Worm (Caenorhabditis elegans) whole organism, mixed stage, embryonic: Measurements from ENCODE around the gene nkb-3.

Experiments used
- M03D4.4 ChIP-seq: sonication (generic microtip); optimal IDR thresholded peaks from 2 replicates; lab custom pipeline; 2017; ENCODE audit warnings: mild to moderate bottlenecking, missing genetic modification characterization, missing compliant biosample characterization
- bed-3 ChIP-seq: fragments of 200-800 bp; sonication (Bioruptor generic); optimal IDR thresholded peaks from 3 replicates; lab custom pipeline; 2018; ENCODE audit warnings: mild to moderate bottlenecking, missing genetic modification characterization, moderate library complexity, missing compliant biosample characterization
- ceh-39 ChIP-seq: fragments of 150-350 bp; optimal IDR thresholded peaks from 2 replicates; lab custom pipeline; 2014; ENCODE audit warnings: missing biosample characterization, missing genetic modification characterization
- ceh-43 ChIP-seq: fragments of 200-800 bp; sonication (Bioruptor generic); optimal IDR thresholded peaks from 2 replicates; lab custom pipeline; 2018; ENCODE audit warnings: mild to moderate bottlenecking, missing genetic modification characterization, moderate library complexity, missing compliant biosample characterization
- ceh-83 ChIP-seq: fragments of 200-800 bp; sonication (Bioruptor generic); optimal IDR thresholded peaks from 2 replicates; lab custom pipeline; 2018; ENCODE audit warnings: mild to moderate bottlenecking, missing genetic modification characterization, missing compliant biosample characterization
- ces-1 ChIP-seq: fragments of 150-350 bp; optimal IDR thresholded peaks from 2 replicates; lab custom pipeline; 2014; ENCODE audit warnings: missing biosample characterization, missing genetic modification reagents, missing genetic modification characterization
- cnd-1 ChIP-seq: fragments of 200-800 bp; sonication (Bioruptor generic); optimal IDR thresholded peaks from 2 replicates; lab custom pipeline; 2018; ENCODE audit warnings: mild to moderate bottlenecking, missing genetic modification characterization, missing compliant biosample characterization
- drap-1 ChIP-seq: fragments of 200-800 bp; sonication (Bioruptor generic); optimal IDR thresholded peaks from 3 replicates; lab custom pipeline; 2018; ENCODE audit warnings: mild to moderate bottlenecking, missing genetic modification characterization, missing compliant biosample characterization
- elt-1 ChIP-seq: sonication (generic microtip); optimal IDR thresholded peaks from 2 replicates; lab custom pipeline; 2017; ENCODE audit warnings: missing genetic modification characterization, mild to moderate bottlenecking, missing compliant biosample characterization, antibody characterized with exemption, moderate library complexity, borderline replicate concordance; ENCODE audit not compliant: insufficient read depth
- elt-3 ChIP-seq: fragments of 150-350 bp; optimal IDR thresholded peaks from 2 replicates; lab custom pipeline; 2014; ENCODE audit warnings: missing biosample characterization, missing genetic modification characterization
- flh-1 ChIP-seq: fragments of 200-800 bp; sonication (Bioruptor generic); optimal IDR thresholded peaks from 2 replicates; lab custom pipeline; 2018; ENCODE audit warnings: mild to moderate bottlenecking, missing genetic modification characterization, moderate library complexity, missing compliant biosample characterization
- ham-2 ChIP-seq: fragments of 200-800 bp; sonication (Bioruptor generic); optimal IDR thresholded peaks from 2 replicates; lab custom pipeline; 2018; ENCODE audit warnings: mild to moderate bottlenecking, missing genetic modification characterization, missing compliant biosample characterization
- hlh-1 ChIP-seq: fragments of 150-350 bp; optimal IDR thresholded peaks from 2 replicates; lab custom pipeline; 2014; ENCODE audit warnings: missing biosample characterization, missing genetic modification reagents, missing genetic modification characterization
- lin-13 ChIP-seq: fragments of 150-350 bp; optimal IDR thresholded peaks from 2 replicates; lab custom pipeline; 2014; ENCODE audit warnings: missing biosample characterization, missing genetic modification characterization
- lin-32 ChIP-seq: fragments of 200-800 bp; sonication (Bioruptor generic); optimal IDR thresholded peaks from 2 replicates; lab custom pipeline; 2018; ENCODE audit warnings: mild to moderate bottlenecking, missing genetic modification characterization, missing compliant biosample characterization
- lsy-2 ChIP-seq: fragments of 150-350 bp; optimal IDR thresholded peaks from 2 replicates; lab custom pipeline; 2014; ENCODE audit warnings: missing biosample characterization, missing genetic modification characterization
- mab-5 ChIP-seq: fragments of 150-350 bp; optimal IDR thresholded peaks from 2 replicates; lab custom pipeline; 2014; ENCODE audit warnings: missing biosample characterization, missing genetic modification characterization
- mep-1 ChIP-seq: fragments of 150-350 bp; optimal IDR thresholded peaks from 2 replicates; lab custom pipeline; 2017; ENCODE audit warnings: missing biosample characterization, missing genetic modification reagents, missing genetic modification characterization, inconsistent platforms
- mls-2 ChIP-seq: sonication (generic microtip); optimal IDR thresholded peaks from 2 replicates; lab custom pipeline; 2016; ENCODE audit warnings: mild to moderate bottlenecking, missing genetic modification characterization, moderate library complexity, missing compliant biosample characterization
- nhr-2 ChIP-seq: fragments of 150-350 bp; optimal IDR thresholded peaks from 2 replicates; lab custom pipeline; 2014; ENCODE audit warnings: missing biosample characterization, missing genetic modification characterization
- nhr-237 ChIP-seq: fragments of 150-350 bp; optimal IDR thresholded peaks from 2 replicates; lab custom pipeline; 2014; ENCODE audit warnings: missing biosample characterization, missing genetic modification characterization
- nhr-28 ChIP-seq: fragments of 150-350 bp; optimal IDR thresholded peaks from 2 replicates; lab custom pipeline; 2014; ENCODE audit warnings: missing biosample characterization, missing genetic modification characterization
- nhr-76 ChIP-seq: sonication (generic microtip); optimal IDR thresholded peaks from 2 replicates; lab custom pipeline; 2017; ENCODE audit warnings: missing biosample characterization, missing genetic modification characterization
- pha-4 ChIP-seq: fragments of 150-350 bp; optimal IDR thresholded peaks from 2 replicates; lab custom pipeline; 2018; ENCODE audit warnings: missing biosample characterization, missing genetic modification reagents, missing genetic modification characterization
- sem-2 ChIP-seq: fragments of 200-800 bp; sonication (Bioruptor generic); optimal IDR thresholded peaks from 2 replicates; lab custom pipeline; 2018; ENCODE audit warnings: mild to moderate bottlenecking, missing genetic modification characterization, missing compliant biosample characterization
- sptf-1 ChIP-seq: sonication (generic microtip); optimal IDR thresholded peaks from 2 replicates; lab custom pipeline; 2017; ENCODE audit warnings: mild to moderate bottlenecking, missing genetic modification characterization, moderate library complexity, missing compliant biosample characterization
- tbx-8 ChIP-seq: fragments of 200-800 bp; sonication (Bioruptor generic); optimal IDR thresholded peaks from 2 replicates; lab custom pipeline; 2018; ENCODE audit warnings: mild to moderate bottlenecking, missing genetic modification characterization, moderate library complexity, missing compliant biosample characterization
- unc-39 ChIP-seq: fragments of 150-350 bp; optimal IDR thresholded peaks from 2 replicates; lab custom pipeline; 2014; ENCODE audit warnings: missing biosample characterization, missing genetic modification characterization
- unc-62 ChIP-seq: fragments of 150-350 bp; optimal IDR thresholded peaks from 2 replicates; lab custom pipeline; 2014; ENCODE audit warnings: missing biosample characterization, missing genetic modification reagents, missing genetic modification characterization
- zip-8 ChIP-seq: fragments of 150-350 bp; optimal IDR thresholded peaks from 2 replicates; lab custom pipeline; 2014; ENCODE audit warnings: missing biosample characterization, missing genetic modification characterization
- ztf-11 ChIP-seq: fragments of 150-350 bp; optimal IDR thresholded peaks from 2 replicates; lab custom pipeline; 2014; ENCODE audit warnings: missing biosample characterization, missing genetic modification characterization

nkb-3 gene

DNA sequence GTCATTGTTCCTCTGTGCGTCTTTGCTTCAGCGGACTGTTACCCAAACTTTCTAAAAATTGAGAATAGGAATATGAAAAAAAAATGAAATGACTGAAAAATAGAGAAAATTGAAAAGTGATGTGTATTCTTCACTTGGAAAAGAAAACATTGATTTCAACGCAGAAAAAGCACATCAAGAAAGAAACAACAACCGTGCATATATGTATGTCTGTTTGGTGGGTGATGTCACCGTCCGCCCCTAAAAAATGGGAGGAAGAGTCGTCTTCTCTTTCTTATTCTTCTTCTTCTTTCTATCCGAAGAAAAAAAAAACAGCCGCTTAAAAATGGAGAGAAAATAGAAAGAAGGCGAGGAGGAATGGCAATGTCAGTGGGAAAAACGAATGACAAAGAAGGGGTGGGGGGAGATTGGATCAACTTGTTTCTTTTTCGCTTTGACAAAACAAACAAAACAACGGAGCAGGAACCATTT, at the start of gene nkb-3:
TSS of gene nkb-3 (minus strand) at position 51 of the 471 bp plus-strand sequence.
- TF ChIP-seq unc-62 (no peak), nhr-237 (tag; lab: Kevin White, UChicago) (no peak), ces-1 (no peak), mab-5 (tag; lab: Kevin White, UChicago) (no peak), sptf-1 (no peak), ham-2 (GFP tag; lab: Kevin White, UChicago) (no peak), drap-1 (no peak), unc-39 (tag; lab: Kevin White, UChicago) (no peak), zip-8 (tag; lab: Kevin White, UChicago) (no peak), ceh-39 (tag; lab: Kevin White, UChicago) (no peak), nhr-28 (no peak), hlh-1 (no peak), lin-13 (tag; lab: Kevin White, UChicago) (no peak), ceh-83 (no peak), lsy-2 (tag; lab: Kevin White, UChicago) (no peak), tbx-8 (GFP tag; lab: Kevin White, UChicago) (no peak), M03D4.4 (tag; lab: Kevin White, UChicago) (no peak), nhr-76 (no peak)

DNA sequence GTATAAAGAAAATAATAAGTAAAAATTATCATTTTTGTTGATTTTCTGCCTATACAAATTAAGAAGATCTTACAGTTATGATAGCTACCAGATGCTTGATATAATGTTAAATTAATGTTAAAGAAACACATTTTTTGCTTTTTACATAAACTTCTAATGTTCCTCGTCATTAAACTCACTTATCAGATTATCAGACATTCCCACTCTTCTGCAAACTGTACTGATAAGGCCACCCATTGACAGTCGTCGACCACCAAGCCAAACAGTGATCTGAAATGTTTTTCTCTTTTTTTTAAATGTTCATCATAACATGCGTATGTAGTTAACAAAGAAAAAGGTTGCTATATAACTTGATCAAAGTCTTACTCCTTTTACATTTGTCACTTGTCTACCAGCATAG, 48.4 kb upstream of the nkb-3 start:
- TF ChIP-seq lin-32 (GFP tag; lab: Kevin White, UChicago) (no peak), drap-1 (no peak), bed-3 (GFP tag; lab: Kevin White, UChicago) (no peak)

DNA sequence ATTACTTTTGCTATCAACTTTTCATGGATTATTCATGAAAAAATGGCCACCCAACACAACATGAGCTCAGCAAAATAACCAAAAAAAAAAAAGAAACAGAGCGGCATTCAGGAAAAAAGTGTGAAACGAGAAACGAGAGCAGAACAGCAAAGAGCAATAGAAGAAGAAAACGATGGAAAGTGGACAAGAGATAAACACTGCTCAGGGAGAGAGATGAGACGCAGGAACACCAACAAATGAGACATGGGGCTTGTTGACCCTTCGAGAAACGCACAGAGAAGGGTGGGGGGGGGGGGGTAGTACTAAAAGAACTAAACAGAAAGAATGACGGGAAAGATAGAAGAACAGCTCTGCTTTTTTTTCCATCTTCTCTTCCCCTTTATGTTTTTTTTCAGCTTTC, 41.6 kb upstream of the nkb-3 start:
- no peak for TF ChIP-seq elt-1 (tag; lab: Kevin White, UChicago)
- TF ChIP-seq ces-1 = no peak
- no peak for TF ChIP-seq ceh-39 (tag; lab: Kevin White, UChicago)
- no peak for TF ChIP-seq flh-1 (GFP tag; lab: Kevin White, UChicago)
- no peak for TF ChIP-seq mep-1
- TF ChIP-seq nhr-76 = no peak
- TF ChIP-seq elt-3 (tag; lab: Kevin White, UChicago) = no peak
- TF ChIP-seq unc-39 (tag; lab: Kevin White, UChicago) = no peak
- no peak for TF ChIP-seq nhr-2 (tag; lab: Kevin White, UChicago)
- TF ChIP-seq pha-4 = no peak
- TF ChIP-seq lin-32 (GFP tag; lab: Kevin White, UChicago) = no peak
- TF ChIP-seq lsy-2 (tag; lab: Kevin White, UChicago) = no peak

DNA sequence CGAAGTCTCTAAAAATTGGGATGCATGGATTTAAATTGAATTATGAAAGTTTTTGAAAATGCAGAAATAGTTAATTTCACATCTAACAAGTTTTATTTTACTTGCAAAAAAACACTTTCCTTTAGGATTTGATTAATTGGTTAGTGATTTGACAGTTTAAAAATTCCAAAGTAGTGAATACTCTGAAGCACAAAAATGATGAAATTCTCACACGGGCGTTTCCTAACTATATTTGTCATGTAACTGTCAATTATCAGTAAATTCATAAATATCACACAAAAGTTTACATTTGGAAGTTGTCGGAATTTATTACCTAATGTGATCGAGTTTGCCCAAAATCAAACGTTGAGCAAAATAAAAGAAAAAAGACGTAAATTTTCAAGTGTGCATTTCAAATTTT, 40.8 kb upstream of the nkb-3 start:
- TF ChIP-seq bed-3 (GFP tag; lab: Kevin White, UChicago) (no peak), nhr-28 (no peak), ces-1 (no peak), mep-1 (no peak), flh-1 (GFP tag; lab: Kevin White, UChicago) (no peak), pha-4 (no peak), ztf-11 (tag; lab: Kevin White, UChicago) (no peak), sem-2 (GFP tag; lab: Kevin White, UChicago) (no peak), cnd-1 (tag; lab: Kevin White, UChicago) (no peak), ceh-43 (GFP tag; lab: Kevin White, UChicago) (no peak), ceh-83 (no peak)

DNA sequence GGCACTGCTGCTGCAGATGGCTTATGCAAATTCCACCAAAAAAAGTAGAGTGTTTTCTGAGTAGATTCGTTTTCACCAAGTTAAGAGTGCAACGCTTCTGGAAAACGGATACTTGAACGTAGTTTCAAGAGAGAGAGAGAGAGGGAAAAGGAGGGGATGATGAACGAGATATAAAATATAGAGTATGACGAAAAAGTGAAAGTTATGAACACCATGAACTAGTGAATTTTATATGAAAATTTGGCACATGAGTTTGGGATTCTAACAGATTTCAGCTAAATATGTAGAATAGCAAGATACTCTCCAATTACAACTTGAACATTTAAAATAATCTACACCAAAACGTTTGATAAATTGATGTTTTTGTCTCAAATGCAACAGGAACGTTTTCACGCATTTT, 39.4 kb upstream of the nkb-3 start, which contains the start of gene obr-3:
TSS of gene obr-3 (minus strand) at position 101 of the 400 bp plus-strand sequence.
- TF ChIP-seq elt-3 (tag; lab: Kevin White, UChicago) (no peak), drap-1 (no peak), ztf-11 (tag; lab: Kevin White, UChicago) (no peak), cnd-1 (tag; lab: Kevin White, UChicago) (no peak), lin-13 (tag; lab: Kevin White, UChicago) (no peak), nhr-28 (no peak), ces-1 (no peak), unc-39 (tag; lab: Kevin White, UChicago) (no peak), mls-2 (no peak), unc-62 (no peak), hlh-1 (no peak), pha-4 (no peak), lsy-2 (tag; lab: Kevin White, UChicago) (no peak), sem-2 (GFP tag; lab: Kevin White, UChicago) (no peak), mep-1 (no peak), ceh-39 (tag; lab: Kevin White, UChicago) (no peak)
